Fruit fly (Drosophila melanogaster): ENCODE data around the gene CkIIalpha-i1.

The CkIIalpha-i1 gene

DNA sequence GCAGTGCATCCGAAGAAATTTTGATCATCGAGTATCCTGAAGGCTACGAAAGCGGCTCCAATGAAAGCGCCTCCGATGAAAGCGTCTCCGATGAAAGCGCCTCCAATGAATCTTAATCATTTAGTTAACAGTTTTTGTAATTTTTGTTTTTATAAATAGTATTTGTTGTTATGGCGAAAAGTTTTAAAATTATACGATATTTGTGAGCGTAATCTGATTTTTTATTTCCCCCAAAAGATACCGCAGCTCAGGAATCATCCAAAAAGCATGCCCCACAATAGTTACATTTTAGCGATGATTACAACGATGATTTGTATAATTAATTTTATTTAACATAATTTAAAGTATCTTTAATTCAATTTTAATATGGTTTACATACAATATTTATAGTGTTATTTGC is 7.0 kb upstream of the CkIIalpha-i1 start:
- TF ChIP-seq sens (GFP tag) (peak; percentile 62), HLH4C (GFP tag; IDR thresholded peaks at IDR 0.05; ENCODE audit: partially characterized antibody) (0 out of 3 replicates have a peak, but pooled peaks have one; percentile 24), CG5245 (GFP tag; optimal IDR thresholded peaks at IDR 0.05) (no peak), CG13287 (GFP tag; IDR thresholded peaks at IDR 0.05; ENCODE audit: partially characterized antibody) (peak; percentile 32; the same call in 1 of the 2 replicates), lola (GFP tag; optimal IDR thresholded peaks at IDR 0.05) (peak in 1 of 3 experiments; percentile 39), Scr (GFP tag; IDR thresholded peaks at IDR 0.05; ENCODE audit: partially characterized antibody) (peak; percentile 43), unc-4 (GFP tag; IDR thresholded peaks at IDR 0.05; ENCODE audit: partially characterized antibody) (peak; percentile 27; the same call in 1 of the 2 replicates), sob (GFP tag; IDR thresholded peaks at IDR 0.05) (no peak), BEAF-32 (GFP tag; optimal IDR thresholded peaks at IDR 0.05) (peak; percentile 33)

DNA sequence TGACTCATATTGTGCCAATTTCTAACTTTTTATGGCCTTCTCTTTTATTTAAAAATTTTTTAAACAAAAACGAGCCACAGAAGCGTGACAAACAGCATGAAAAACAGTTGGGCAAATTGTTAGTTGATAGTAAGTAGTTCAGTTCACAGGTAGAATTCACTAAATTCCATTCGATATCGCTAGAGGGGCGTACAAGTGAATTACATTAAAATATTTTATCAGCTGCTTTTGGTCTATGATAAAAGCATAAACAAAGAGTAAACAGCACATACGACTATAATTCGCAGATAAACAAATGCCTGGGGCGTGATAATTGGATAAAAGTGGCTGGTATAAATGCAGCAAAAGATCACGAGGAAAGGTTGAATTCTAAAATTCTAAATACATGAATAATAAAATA is 2.8 kb upstream of the CkIIalpha-i1 start:
- TF ChIP-seq caup (GFP tag; optimal IDR thresholded peaks at IDR 0.05; ENCODE audit: severe bottlenecking) (peak; percentile 66), Hr39 (optimal IDR thresholded peaks at IDR 0.05) (no peak), run (tag; optimal IDR thresholded peaks at IDR 0.05) (no peak), CG11398 (GFP tag; optimal IDR thresholded peaks at IDR 0.05) (no peak), CG12659 (GFP tag; optimal IDR thresholded peaks at IDR 0.05) (peak; percentile 27), CG15073 (GFP tag; optimal IDR thresholded peaks at IDR 0.05) (no peak), Sox100B (GFP tag; optimal IDR thresholded peaks at IDR 0.05) (peak; percentile 32), CG11695 (GFP tag; IDR thresholded peaks at IDR 0.05) (no peak), CG12391 (tag; optimal IDR thresholded peaks at IDR 0.05) (no peak), CG3726 (GFP tag; IDR thresholded peaks at IDR 0.05) (no peak), B-H2 (GFP tag; optimal IDR thresholded peaks at IDR 0.05) (peak; percentile 69), Mes4 (GFP tag; optimal IDR thresholded peaks at IDR 0.05) (no peak), hbn (GFP tag; IDR thresholded peaks at IDR 0.05; ENCODE audit: partially characterized antibody) (no peak), CG10654 (GFP tag; optimal IDR thresholded peaks at IDR 0.05) (no peak), jumu (GFP tag; optimal IDR thresholded peaks at IDR 0.05) (no peak), CG5180 (GFP tag; optimal IDR thresholded peaks at IDR 0.05) (peak; percentile 16), Oaz (GFP tag; IDR thresholded peaks at IDR 0.05) (no peak), bab2 (GFP tag; optimal IDR thresholded peaks at IDR 0.05) (no peak), scrt (GFP tag; optimal IDR thresholded peaks at IDR 0.05) (peak; percentile 63), CG18262 (tag; optimal IDR thresholded peaks at IDR 0.05) (no peak), CG4282 (GFP tag; optimal IDR thresholded peaks at IDR 0.05) (no peak), grau (tag; optimal IDR thresholded peaks at IDR 0.05) (peak; percentile 8), CG10979 (tag; optimal IDR thresholded peaks at IDR 0.05) (no peak), slbo (GFP tag; IDR thresholded peaks at IDR 0.05) (no peak), CG14667 (GFP tag; IDR thresholded peaks at IDR 0.05) (no peak), klu (GFP tag; IDR thresholded peaks at IDR 0.05) (no peak), sd (tag; optimal IDR thresholded peaks at IDR 0.05) (peak; percentile 85), CG1603 (tag; optimal IDR thresholded peaks at IDR 0.05) (no peak), D (optimal IDR thresholded peaks at IDR 0.05) (no peak), D (GFP tag; optimal IDR thresholded peaks at IDR 0.05) (no peak), CG4730 (GFP tag; IDR thresholded peaks at IDR 0.05) (no peak), stwl (tag; optimal IDR thresholded peaks at IDR 0.05) (no peak), CG5245 (GFP tag; optimal IDR thresholded peaks at IDR 0.05) (no peak), Doc3 (GFP tag; IDR thresholded peaks at IDR 0.05; ENCODE audit: partially characterized antibody) (no peak), CG14860 (GFP tag; IDR thresholded peaks at IDR 0.05; ENCODE audit: partially characterized antibody) (no peak), gce (GFP tag; IDR thresholded peaks at IDR 0.05) (no peak), Myb (GFP tag; optimal IDR thresholded peaks at IDR 0.05) (no peak), CG6765 (GFP tag; optimal IDR thresholded peaks at IDR 0.05) (peak; percentile 76), CG12155 (GFP tag; optimal IDR thresholded peaks at IDR 0.05) (no peak), CG11093 (GFP tag; IDR thresholded peaks at IDR 0.05) (no peak), esg (GFP tag; conservative IDR thresholded peaks at IDR 0.05) (no peak), NfI (GFP tag; optimal IDR thresholded peaks at IDR 0.05) (peak; percentile 20)
